Fruit fly (Drosophila melanogaster): ENCODE data around the gene jigr1.

Gene jigr1

DNA sequence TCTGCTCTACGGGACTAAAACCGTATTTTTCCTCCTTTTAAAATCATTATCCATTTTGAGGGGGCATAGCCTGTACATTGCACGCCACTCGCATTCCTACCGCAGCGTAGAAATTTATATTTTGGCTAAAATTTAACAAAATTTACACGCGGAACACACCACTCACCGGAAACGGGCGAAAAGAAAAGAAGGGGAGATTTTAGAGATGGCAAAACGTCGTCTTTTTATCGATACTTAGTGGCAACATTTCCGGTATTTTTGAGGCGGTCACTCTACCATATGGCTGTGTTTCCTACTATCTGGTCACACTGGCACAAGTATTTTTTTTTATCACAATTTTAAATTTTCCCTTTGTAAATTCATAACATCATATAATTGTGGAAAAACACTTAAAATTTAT is 47.2 kb downstream of the jigr1 start, which contains the start of gene RpL27:
Gene RpL27 (minus strand): TSS at position 193 of the 400 bp plus-strand sequence.
- TF ChIP-seq CG9948 (tag; optimal IDR thresholded peaks at IDR 0.05) (no peak), EcR (GFP tag; optimal IDR thresholded peaks at IDR 0.05) (no peak), CG14655 (GFP tag; optimal IDR thresholded peaks at IDR 0.05) (no peak), CG8159 (tag; optimal IDR thresholded peaks at IDR 0.05) (peak; percentile 51), CG34367 (tag; optimal IDR thresholded peaks at IDR 0.05) (peak; percentile 43), CG12605 (GFP tag; IDR thresholded peaks at IDR 0.05) (peak; percentile 54; the same call in 1 of the 2 replicates), CG4496 (GFP tag; IDR thresholded peaks at IDR 0.05) (peak; percentile 56; the same call in 2 of the 3 replicates), Ets98B (GFP tag; IDR thresholded peaks at IDR 0.05) (peak; percentile 53), CG13204 (GFP tag; optimal IDR thresholded peaks at IDR 0.05) (no peak), CG10348 (GFP tag; IDR thresholded peaks at IDR 0.05) (no peak), CG15710 (tag; optimal IDR thresholded peaks at IDR 0.05) (peak; percentile 51), CG17806 (tag; optimal IDR thresholded peaks at IDR 0.05) (peak; percentile 13), rn (GFP tag; IDR thresholded peaks at IDR 0.05) (no peak), CG32121 (GFP tag; IDR thresholded peaks at IDR 0.05) (peak; percentile 56; the same call in 1 of the 2 replicates), gl (tag; optimal IDR thresholded peaks at IDR 0.05) (peak; percentile 57), Snoo (tag; optimal IDR thresholded peaks at IDR 0.05) (peak; percentile 86), D1 (tag; optimal IDR thresholded peaks at IDR 0.05) (no peak), Pif1B (GFP tag; optimal IDR thresholded peaks at IDR 0.05) (peak; percentile 66), Pif1A (GFP tag; optimal IDR thresholded peaks at IDR 0.05) (peak; percentile 68), CG8301 (tag; optimal IDR thresholded peaks at IDR 0.05) (no peak), fd96Ca (GFP tag; IDR thresholded peaks at IDR 0.05) (no peak; the same call in 2 of the 3 replicates)

DNA sequence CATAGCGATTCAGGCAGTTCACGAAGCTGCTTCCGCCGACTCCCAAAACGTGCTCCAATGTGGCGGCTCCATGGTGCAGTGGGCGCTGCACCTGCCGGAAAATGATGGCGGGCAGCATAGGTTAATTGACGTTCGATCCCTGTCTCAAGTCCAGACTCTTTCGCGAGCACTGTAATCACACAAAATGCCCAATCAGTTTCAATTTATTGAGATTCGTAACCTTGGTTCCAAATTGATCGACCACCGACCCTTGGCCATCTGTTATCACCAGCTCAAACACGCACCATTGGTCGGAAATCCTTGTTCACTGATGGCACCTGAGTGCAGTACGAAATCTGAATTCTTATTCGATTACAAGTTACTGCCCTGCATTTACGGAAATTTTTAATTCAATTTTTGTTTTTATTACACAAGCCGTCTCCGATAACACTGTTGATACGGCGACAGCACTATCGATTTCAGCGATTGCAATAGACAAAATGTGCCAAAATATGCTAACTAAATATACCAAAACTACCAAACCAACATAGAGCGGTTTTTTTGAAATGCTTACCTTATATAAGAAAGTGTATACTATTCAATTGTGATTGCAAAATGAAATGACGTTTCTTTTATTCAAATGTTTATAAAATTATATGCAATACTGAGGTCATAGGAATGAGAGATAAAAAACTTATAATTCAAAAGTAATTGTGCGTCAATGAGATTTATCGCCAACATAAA is 49.2 kb downstream of the jigr1 start, which contains the start of gene CLS:
Gene CLS (minus strand): TSS at position 673 of the 723 bp plus-strand sequence.
- no peak for TF ChIP-seq CG14655 (GFP tag; optimal IDR thresholded peaks at IDR 0.05)
- no peak for TF ChIP-seq CG15710 (tag; optimal IDR thresholded peaks at IDR 0.05)
- TF ChIP-seq CG10348 (GFP tag; IDR thresholded peaks at IDR 0.05) = no peak
- no peak for TF ChIP-seq Ets98B (GFP tag; IDR thresholded peaks at IDR 0.05)
- TF ChIP-seq gl (tag; optimal IDR thresholded peaks at IDR 0.05) = no peak
- no peak for TF ChIP-seq CG9948 (tag; optimal IDR thresholded peaks at IDR 0.05)
- TF ChIP-seq Pif1B (GFP tag; optimal IDR thresholded peaks at IDR 0.05) = no peak
- no peak for TF ChIP-seq CG8159 (tag; optimal IDR thresholded peaks at IDR 0.05)
- no peak for TF ChIP-seq rn (GFP tag; IDR thresholded peaks at IDR 0.05)
- TF ChIP-seq CG4496 (GFP tag; IDR thresholded peaks at IDR 0.05) = no peak
- no peak for TF ChIP-seq fd96Ca (GFP tag; IDR thresholded peaks at IDR 0.05)
- no peak for TF ChIP-seq EcR (GFP tag; optimal IDR thresholded peaks at IDR 0.05)

DNA sequence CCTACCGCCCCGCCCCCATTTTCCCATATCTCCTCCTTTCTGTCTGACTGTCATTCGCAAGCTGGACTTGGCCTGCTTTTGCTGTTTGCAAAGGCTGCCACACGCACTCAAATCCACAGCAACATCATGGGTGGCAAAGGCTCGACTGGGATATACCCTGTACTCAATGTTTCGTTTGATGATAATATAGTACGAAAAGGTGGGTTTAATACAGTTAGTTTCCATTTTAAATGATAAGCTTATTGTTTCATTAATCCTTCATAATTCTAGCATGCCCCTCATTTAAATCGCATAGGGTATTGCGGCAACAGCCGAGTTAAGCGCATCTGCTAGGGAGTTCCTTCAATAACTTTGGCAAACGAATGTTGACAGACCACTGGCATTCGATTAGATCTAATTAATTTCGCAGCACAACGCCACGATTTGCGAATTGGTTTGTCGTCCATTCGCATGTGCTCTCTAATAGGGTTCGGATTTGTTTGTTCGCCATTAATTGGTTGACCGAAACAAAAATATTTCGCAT is 56.6 kb downstream of the jigr1 start:
- TF ChIP-seq CG32121 (GFP tag; IDR thresholded peaks at IDR 0.05) (no peak), CG8159 (tag; optimal IDR thresholded peaks at IDR 0.05) (no peak), CG15710 (tag; optimal IDR thresholded peaks at IDR 0.05) (no peak)

Data from whole organism, pupa.